Fruit fly (Drosophila melanogaster) whole organism: ENCODE data around the gene CG6495.

Experiments
- CG8478 ChIP-seq: fragments of >200 bp; optimal IDR thresholded peaks from 2 replicates; lab custom pipeline; 2018; ENCODE audit warnings: inconsistent platforms
- EcR ChIP-seq, 2 experiments: fragments of >200 bp; optimal IDR thresholded peaks; 2 replicates each; lab custom pipeline; 2017; ENCODE audit warnings: missing biosample characterization in 2 of 2, missing genetic modification characterization in 2 of 2, missing genetic modification reagents in 2 of 2
- pan ChIP-seq: fragments of >200 bp; optimal IDR thresholded peaks from 2 replicates; lab custom pipeline; 2017
- psq ChIP-seq: fragments of >200 bp; optimal IDR thresholded peaks from 2 replicates; lab custom pipeline; 2017
- usp ChIP-seq: fragments of >200 bp; optimal IDR thresholded peaks from 2 replicates; lab custom pipeline; 2017; ENCODE audit warnings: missing biosample characterization, missing genetic modification characterization, mixed read lengths

- TF ChIP-seq usp (GFP tag; lab: Kevin White, UChicago) = no peak
- TF ChIP-seq psq (lab: Kevin White, UChicago) = no peak
- no peak for TF ChIP-seq CG8478 (lab: Kevin White, UChicago)
- no peak for TF ChIP-seq pan
- no peak for TF ChIP-seq EcR (GFP tag; optimal IDR thresholded peaks at IDR 0.05; lab: Kevin White, UChicago)
These were observed 20.3 kb downstream of the CG6495 start for dm6 chr2L:10781252-10781651.
